Worm (Caenorhabditis elegans) whole organism, mixed stage, embryonic: ENCODE measurements around the gene cab-1.

Experiments
- elt-1 ChIP-seq: sonication (generic microtip); optimal IDR thresholded peaks from 2 replicates; lab custom pipeline; 2017; ENCODE audit warnings: missing genetic modification characterization, mild to moderate bottlenecking, missing compliant biosample characterization, antibody characterized with exemption, moderate library complexity, borderline replicate concordance; ENCODE audit not compliant: insufficient read depth
- lin-13 ChIP-seq: fragments of 150-350 bp; optimal IDR thresholded peaks from 2 replicates; lab custom pipeline; 2014; ENCODE audit warnings: missing biosample characterization, missing genetic modification characterization
- nhr-12 ChIP-seq: fragments of 150-350 bp; optimal IDR thresholded peaks from 2 replicates; lab custom pipeline; 2014; ENCODE audit warnings: missing biosample characterization, missing genetic modification characterization
- nhr-76 ChIP-seq: sonication (generic microtip); optimal IDR thresholded peaks from 2 replicates; lab custom pipeline; 2017; ENCODE audit warnings: missing biosample characterization, missing genetic modification characterization
- unc-39 ChIP-seq: fragments of 150-350 bp; optimal IDR thresholded peaks from 2 replicates; lab custom pipeline; 2014; ENCODE audit warnings: missing biosample characterization, missing genetic modification characterization
- unc-62 ChIP-seq: fragments of 150-350 bp; optimal IDR thresholded peaks from 2 replicates; lab custom pipeline; 2014; ENCODE audit warnings: missing biosample characterization, missing genetic modification reagents, missing genetic modification characterization

DNA sequence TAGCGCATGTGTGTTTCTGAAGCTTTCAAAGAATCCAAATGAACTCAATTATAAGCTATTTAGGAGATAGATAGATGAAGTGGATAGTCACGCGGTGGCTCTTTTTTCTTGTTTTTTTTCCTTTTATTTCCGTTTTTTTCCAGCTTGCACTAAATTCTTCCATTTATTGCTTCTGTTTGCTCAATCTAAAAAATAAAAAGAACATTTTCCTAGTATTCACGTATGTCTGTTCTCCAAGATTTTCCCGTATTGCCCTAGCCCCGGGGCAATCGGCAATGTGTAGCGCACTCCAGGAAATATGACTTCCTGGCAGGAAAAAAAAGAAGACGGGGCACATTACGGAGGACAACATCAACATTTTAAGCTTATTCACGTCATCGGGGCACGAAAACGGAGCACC is 10.9 kb downstream of the cab-1 start:
- TF ChIP-seq unc-39 (no peak), lin-13 (tag; lab: Kevin White, UChicago) (no peak), nhr-76 (tag; lab: Kevin White, UChicago) (no peak), unc-62 (GFP tag; lab: Kevin White, UChicago) (no peak), nhr-12 (tag; lab: Kevin White, UChicago) (no peak), elt-1 (no peak)
